Worm (Caenorhabditis elegans) whole organism, L4 larva: Measurements from ENCODE around the gene bra-1.

ENCODE experiments used
- F10B5.3 ChIP-seq: sonication (generic microtip); optimal IDR thresholded peaks from 2 replicates; lab custom pipeline; 2016; ENCODE audit warnings: mild to moderate bottlenecking, missing genetic modification characterization, missing compliant biosample characterization
- F26F4.8 ChIP-seq: fragments of 200-800 bp; sonication (Bioruptor generic); conservative IDR thresholded peaks from 2 replicates; pipeline ENCODE4 v1.3.6; 2022; ENCODE audit warnings: missing genetic modification characterization, missing compliant biosample characterization
- F37D6.2 ChIP-seq: sonication (generic microtip); optimal IDR thresholded peaks from 2 replicates; lab custom pipeline; 2016; ENCODE audit warnings: mild to moderate bottlenecking, missing genetic modification characterization, missing compliant biosample characterization
- F44E2.7 ChIP-seq: fragments of 200-800 bp; sonication (Bioruptor generic); IDR thresholded peaks from 2 replicates; pipeline ENCODE4 v2.1.2; 2022; ENCODE audit warnings: missing genetic modification characterization, missing compliant biosample characterization
- T20F7.1 ChIP-seq: fragments of 200-800 bp; sonication (Bioruptor generic); optimal IDR thresholded peaks from 2 replicates; lab custom pipeline; 2018; ENCODE audit warnings: mild to moderate bottlenecking, missing genetic modification characterization, missing compliant biosample characterization
- Y48G9A.11 ChIP-seq: fragments of 200-800 bp; sonication (Bioruptor generic); IDR thresholded peaks from 2 replicates; pipeline ENCODE4 v1.3.6; 2022; ENCODE audit warnings: missing genetic modification reagents, missing genetic modification characterization, missing compliant biosample characterization
- Y75B8A.6 ChIP-seq: fragments of 200-800 bp; sonication (Bioruptor generic); IDR thresholded peaks from 2 replicates; pipeline ENCODE4 v1.3.6; 2022; ENCODE audit warnings: missing genetic modification reagents, missing genetic modification characterization, missing compliant biosample characterization
- ama-1 ChIP-seq: fragments of 150-350 bp; optimal IDR thresholded peaks from 2 replicates; lab custom pipeline; 2014; ENCODE audit warnings: inconsistent platforms, mixed read lengths
- ceh-20 ChIP-seq: fragments of 200-800 bp; sonication (Bioruptor generic); IDR thresholded peaks from 2 replicates; pipeline ENCODE4 v1.3.6; 2022; ENCODE audit warnings: missing genetic modification reagents, missing genetic modification characterization, missing compliant biosample characterization
- ceh-28 ChIP-seq: fragments of 150-350 bp; optimal IDR thresholded peaks from 2 replicates; lab custom pipeline; 2014; ENCODE audit warnings: missing biosample characterization, missing genetic modification reagents, missing genetic modification characterization
- ceh-62 ChIP-seq: sonication (generic microtip); optimal IDR thresholded peaks from 2 replicates; lab custom pipeline; 2017; ENCODE audit warnings: missing biosample characterization, missing genetic modification characterization
- ceh-82 ChIP-seq: sonication (generic microtip); optimal IDR thresholded peaks from 2 replicates; lab custom pipeline; 2017; ENCODE audit warnings: missing biosample characterization, missing genetic modification characterization
- ctbp-1 ChIP-seq: fragments of 200-800 bp; sonication (Bioruptor generic); IDR thresholded peaks from 2 replicates; pipeline ENCODE4 v1.3.6; 2022; ENCODE audit warnings: missing genetic modification reagents, missing genetic modification characterization, missing compliant biosample characterization
- daf-12 ChIP-seq: fragments of 150-350 bp; optimal IDR thresholded peaks from 2 replicates; lab custom pipeline; 2014; ENCODE audit warnings: missing biosample characterization, missing genetic modification reagents, missing genetic modification characterization
- dmd-6 ChIP-seq: fragments of 200-800 bp; sonication (Bioruptor generic); IDR thresholded peaks from 2 replicates; pipeline ENCODE4 v1.3.6; 2022; ENCODE audit warnings: missing genetic modification reagents, missing genetic modification characterization, missing compliant biosample characterization
- dmd-8 ChIP-seq: fragments of 200-800 bp; sonication (Bioruptor generic); IDR thresholded peaks from 2 replicates; pipeline ENCODE4 v1.3.6; 2022; ENCODE audit warnings: missing genetic modification characterization, missing compliant biosample characterization
- dpl-1 ChIP-seq: fragments of 150-350 bp; optimal IDR thresholded peaks from 2 replicates; lab custom pipeline; 2014; ENCODE audit warnings: missing biosample characterization, missing genetic modification reagents, missing genetic modification characterization
- dve-1 ChIP-seq: sonication (generic microtip); optimal IDR thresholded peaks from 2 replicates; lab custom pipeline; 2017; ENCODE audit warnings: antibody characterized with exemption, mild to moderate bottlenecking, missing genetic modification characterization, missing compliant biosample characterization; ENCODE audit not compliant: insufficient read depth
- gei-8 ChIP-seq: fragments of 200-800 bp; sonication (Bioruptor generic); optimal IDR thresholded peaks from 2 replicates; lab custom pipeline; 2018; ENCODE audit warnings: mild to moderate bottlenecking, missing genetic modification characterization, missing compliant biosample characterization
- hlh-11 ChIP-seq: fragments of 200-800 bp; sonication (Bioruptor generic); optimal IDR thresholded peaks from 2 replicates; lab custom pipeline; 2018; ENCODE audit warnings: mild to moderate bottlenecking, missing genetic modification characterization, missing compliant biosample characterization
- hlh-30 ChIP-seq: sonication (generic microtip); optimal IDR thresholded peaks from 2 replicates; lab custom pipeline; 2017; ENCODE audit warnings: antibody characterized with exemption, mild to moderate bottlenecking, missing genetic modification characterization, missing compliant biosample characterization; ENCODE audit not compliant: insufficient read depth
- jun-1 ChIP-seq: fragments of 150-350 bp; optimal IDR thresholded peaks from 2 replicates; lab custom pipeline; 2014; ENCODE audit warnings: missing biosample characterization, missing genetic modification reagents, missing genetic modification characterization
- lin-1 ChIP-seq: fragments of 200-800 bp; sonication (Bioruptor generic); IDR thresholded peaks from 2 replicates; pipeline ENCODE4 v1.3.6; 2022; ENCODE audit warnings: missing genetic modification reagents, missing genetic modification characterization, missing compliant biosample characterization
- lin-13 ChIP-seq: fragments of 150-350 bp; optimal IDR thresholded peaks from 2 replicates; lab custom pipeline; 2014; ENCODE audit warnings: missing biosample characterization, missing genetic modification reagents, missing genetic modification characterization
- lsy-2 ChIP-seq, 2 experiments: fragments of 150-350 bp in 1 of 2; sonication (generic microtip) in 1 of 2; optimal IDR thresholded peaks; 2 replicates each; lab custom pipeline; 2014 to 2017; ENCODE audit warnings: missing biosample characterization in 2 of 2, missing genetic modification characterization in 2 of 2
- mdt-29 ChIP-seq: fragments of 200-800 bp; sonication (Bioruptor generic); IDR thresholded peaks from 2 replicates; pipeline ENCODE4 v1.3.6; 2022; ENCODE audit warnings: missing genetic modification reagents, missing genetic modification characterization, missing compliant biosample characterization
- nhr-237 ChIP-seq: sonication (generic microtip); optimal IDR thresholded peaks from 2 replicates; lab custom pipeline; 2017; ENCODE audit warnings: missing biosample characterization, missing genetic modification characterization
- nhr-25 ChIP-seq: sonication (generic microtip); optimal IDR thresholded peaks from 2 replicates; lab custom pipeline; 2017; ENCODE audit warnings: missing genetic modification characterization, mild to moderate bottlenecking, missing compliant biosample characterization, antibody characterized with exemption, moderate library complexity, borderline replicate concordance; ENCODE audit not compliant: insufficient read depth
- nhr-42 ChIP-seq: fragments of 200-800 bp; sonication (Bioruptor generic); IDR thresholded peaks from 2 replicates; pipeline ENCODE4 v1.3.6; 2022; ENCODE audit warnings: missing genetic modification characterization, missing compliant biosample characterization
- nhr-77 ChIP-seq: fragments of 150-350 bp; optimal IDR thresholded peaks from 2 replicates; lab custom pipeline; 2014; ENCODE audit warnings: missing biosample characterization, missing genetic modification characterization
- pha-4 ChIP-seq, 2 experiments: fragments of 150-350 bp in 1 of 2; fragments of 200-800 bp in 1 of 2; sonication (Bioruptor generic) in 1 of 2; IDR thresholded peaks in 1 of 2; optimal IDR thresholded peaks in 1 of 2; 2 replicates each; pipeline versions ENCODE4 v1.3.6 to Lab custom; 2014 to 2022; ENCODE audit warnings: missing genetic modification characterization in 2 of 2, missing genetic modification reagents in 2 of 2, missing biosample characterization in 1 of 2, missing compliant biosample characterization in 1 of 2
- pqm-1 ChIP-seq: sonication (generic microtip); optimal IDR thresholded peaks from 2 replicates; lab custom pipeline; 2017; ENCODE audit warnings: missing biosample characterization, missing genetic modification characterization
- rbr-2 ChIP-seq: sonication (generic microtip); optimal IDR thresholded peaks from 2 replicates; lab custom pipeline; 2016; ENCODE audit warnings: missing genotype, missing genetic modification characterization, missing compliant biosample characterization
- set-16 ChIP-seq: fragments of 200-800 bp; sonication (Bioruptor generic); IDR thresholded peaks from 2 replicates; pipeline ENCODE4 v1.3.6; 2022; ENCODE audit warnings: missing genetic modification reagents, missing genetic modification characterization, missing compliant biosample characterization
- unc-39 ChIP-seq: sonication (generic microtip); optimal IDR thresholded peaks from 2 replicates; lab custom pipeline; 2017; ENCODE audit warnings: missing biosample characterization, missing genetic modification characterization
- vab-7 ChIP-seq: fragments of 200-800 bp; sonication (Bioruptor generic); IDR thresholded peaks from 2 replicates; pipeline ENCODE4 v1.3.6; 2022; ENCODE audit warnings: missing genetic modification reagents, missing genetic modification characterization, missing compliant biosample characterization
- zag-1 ChIP-seq: fragments of 150-350 bp; optimal IDR thresholded peaks from 2 replicates; lab custom pipeline; 2014; ENCODE audit warnings: missing biosample characterization, missing genetic modification characterization
- zfp-3 ChIP-seq: fragments of 200-800 bp; sonication (Bioruptor generic); conservative IDR thresholded peaks from 2 replicates; pipeline ENCODE4 v1.3.6; 2022; ENCODE audit warnings: missing genetic modification reagents, missing genetic modification characterization, missing compliant biosample characterization
- ztf-7 ChIP-seq: fragments of 150-350 bp; optimal IDR thresholded peaks from 2 replicates; lab custom pipeline; 2014; ENCODE audit warnings: missing biosample characterization, missing genetic modification characterization

bra-1 gene

DNA sequence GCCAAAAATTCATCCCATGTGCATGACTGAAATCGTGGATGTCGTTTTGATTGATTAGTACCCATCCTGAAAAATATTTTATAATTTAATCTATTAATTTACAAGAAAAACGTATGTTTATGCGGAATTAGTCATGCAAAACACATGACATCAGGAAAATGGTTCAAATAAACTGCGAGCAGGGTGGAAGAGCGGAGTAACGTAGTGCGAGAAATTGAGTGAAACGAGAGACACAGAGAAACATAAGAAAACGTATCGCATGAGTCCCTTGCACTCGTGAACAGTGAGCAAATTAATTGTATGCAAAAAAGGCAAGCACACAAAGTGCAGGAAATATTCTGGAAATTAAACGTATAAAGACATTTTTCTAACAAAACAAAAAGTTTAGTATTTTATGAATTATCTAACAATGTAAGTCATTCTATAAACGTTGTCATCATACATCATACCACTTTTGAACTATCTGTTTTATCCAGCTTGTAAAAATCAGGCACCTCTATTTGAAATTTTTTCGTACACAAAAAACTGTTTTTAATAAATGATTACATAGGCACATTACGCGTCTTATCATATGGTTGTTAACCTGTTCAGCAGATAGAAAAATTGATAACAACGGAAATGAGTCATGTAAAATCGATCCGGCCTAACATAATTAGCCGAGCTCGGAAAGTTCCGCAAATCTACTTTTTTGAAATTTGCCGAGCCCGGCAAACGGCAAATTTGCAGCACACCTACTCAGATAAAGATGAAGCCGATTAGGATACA lies 2.1 kb upstream of the bra-1 start, which contains the start of gene F54B11.5 (continued):
- no peak for TF ChIP-seq gei-8
- no peak for TF ChIP-seq ceh-20 (GFP tag; lab: Robert Waterston, UW)
- no peak for TF ChIP-seq F10B5.3 (tag; lab: Kevin White, UChicago)
- TF ChIP-seq pqm-1 (tag; lab: Kevin White, UChicago) = peak; percentile 37
- no peak for TF ChIP-seq nhr-77
- TF ChIP-seq Y48G9A.11 (GFP tag; lab: Robert Waterston, UW) = no peak
- peak; percentile 97 for TF ChIP-seq hlh-30 (tag; lab: Kevin White, UChicago)
- TF ChIP-seq F37D6.2 (tag; lab: Kevin White, UChicago) = no peak
- no peak for TF ChIP-seq vab-7 (GFP tag; lab: Robert Waterston, UW)
- no peak for TF ChIP-seq lin-1 (GFP tag; lab: Robert Waterston, UW)
- TF ChIP-seq nhr-237 (tag; lab: Kevin White, UChicago) = no peak
- no peak for TF ChIP-seq ztf-7 (tag; lab: Kevin White, UChicago)
- no peak for TF ChIP-seq Y75B8A.6 (GFP tag; lab: Robert Waterston, UW)
- peak; percentile 60 for TF ChIP-seq hlh-11 (tag; lab: Kevin White, UChicago)
- TF ChIP-seq zfp-3 (GFP tag; lab: Robert Waterston, UW) = no peak
- no peak for TF ChIP-seq rbr-2 (tag; lab: Kevin White, UChicago)
- TF ChIP-seq ctbp-1 = no peak
- no peak for TF ChIP-seq mdt-29 (GFP tag; lab: Robert Waterston, UW)
- TF ChIP-seq T20F7.1 (GFP tag; lab: Kevin White, UChicago) = peak; percentile 96
- no peak for TF ChIP-seq ceh-62 (tag; lab: Kevin White, UChicago)
- no peak for TF ChIP-seq zag-1 (tag; lab: Kevin White, UChicago)
- TF ChIP-seq lsy-2 (tag; optimal IDR thresholded peaks at IDR 0.05; lab: Kevin White, UChicago) = peak in 1 of 2 experiments; percentile 63
- no peak for TF ChIP-seq F26F4.8 (GFP tag; lab: Robert Waterston, UW)
- no peak for TF ChIP-seq nhr-42 (GFP tag; lab: Robert Waterston, UW)
- no peak for TF ChIP-seq F44E2.7
- TF ChIP-seq unc-39 (tag; lab: Kevin White, UChicago) = no peak
- no peak for TF ChIP-seq nhr-25 (tag; lab: Kevin White, UChicago)
- no peak for TF ChIP-seq lin-13 (GFP tag; lab: Kevin White, UChicago)
- TF ChIP-seq dmd-6 (GFP tag; lab: Robert Waterston, UW) = no peak
- TF ChIP-seq ceh-82 (tag; lab: Kevin White, UChicago) = no peak
- no peak for TF ChIP-seq daf-12 (tag; lab: Kevin White, UChicago)
- TF ChIP-seq ceh-28 (tag; lab: Kevin White, UChicago) = no peak
- peak; percentile 24 for TF ChIP-seq dve-1 (tag; lab: Kevin White, UChicago)
- TF ChIP-seq jun-1 (tag; lab: Kevin White, UChicago) = no peak
- TF ChIP-seq, all 104 proteins: peak for 12

DNA sequence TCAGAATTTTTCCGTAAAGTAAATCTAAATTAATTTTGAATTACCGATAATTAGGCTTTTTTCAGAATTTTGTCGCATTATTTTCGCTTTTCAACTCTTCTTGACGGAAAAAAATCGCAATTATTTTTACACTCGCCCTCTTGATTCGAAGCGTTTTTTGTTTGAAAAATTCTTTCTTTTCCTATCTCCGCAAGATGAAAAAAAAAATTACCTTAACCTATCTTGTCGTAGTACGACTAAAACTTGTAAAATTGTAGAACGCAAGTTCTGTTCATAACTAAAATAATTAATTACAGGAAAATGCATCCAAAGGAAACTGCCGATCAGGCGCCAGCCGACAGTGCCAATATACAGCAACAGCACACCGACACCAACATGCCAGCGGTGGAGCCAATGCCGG lies 1.9 kb downstream of the bra-1 start, which contains the start of gene F54B11.7:
F54B11.7 (plus strand) TSS at position 301 of the 400 bp plus-strand sequence.
- no peak for TF ChIP-seq zfp-3 (GFP tag; lab: Robert Waterston, UW)
- TF ChIP-seq dmd-6 (GFP tag; lab: Robert Waterston, UW) = no peak
- no peak for TF ChIP-seq set-16
- TF ChIP-seq dmd-8 (GFP tag; lab: Robert Waterston, UW) = no peak
- no peak for TF ChIP-seq nhr-25 (tag; lab: Kevin White, UChicago)
- TF ChIP-seq dpl-1 (GFP tag; lab: Kevin White, UChicago) = no peak
- no peak for TF ChIP-seq pha-4 (GFP tag; IDR thresholded peaks at IDR 0.05; lab: Robert Waterston, UW)
- no peak for TF ChIP-seq pha-4 (tag; optimal IDR thresholded peaks at IDR 0.05; lab: Kevin White, UChicago)
- TF ChIP-seq ama-1 (lab: Kevin White, UChicago) = no peak
